Fruit fly (Drosophila melanogaster) whole organism, pupa: ENCODE data around the gene prage.

Source experiments
- CG32121 ChIP-seq: fragments of 200-800 bp; sonication (Bioruptor generic); IDR thresholded peaks from 2 replicates; pipeline ENCODE4 v1.3.6; 2022; ENCODE audit warnings: missing biosample characterization, missing genetic modification characterization
- CG34367 ChIP-seq: fragments of 200-800 bp; sonication (Bioruptor generic); optimal IDR thresholded peaks from 2 replicates; lab custom pipeline; 2018; ENCODE audit warnings: missing biosample characterization, mild to moderate bottlenecking, missing genetic modification characterization
- CG4496 ChIP-seq: fragments of 200-800 bp; sonication (Bioruptor generic); IDR thresholded peaks from 3 replicates; pipeline ENCODE4 v1.3.6; 2022; ENCODE audit warnings: missing biosample characterization, missing genetic modification characterization
- CG8159 ChIP-seq: fragments of 200-800 bp; sonication (Bioruptor generic); optimal IDR thresholded peaks from 3 replicates; lab custom pipeline; 2018; ENCODE audit warnings: missing biosample characterization, mild to moderate bottlenecking, missing genetic modification characterization, moderate library complexity
- CG9948 ChIP-seq: fragments of 200-800 bp; sonication (Bioruptor generic); optimal IDR thresholded peaks from 2 replicates; lab custom pipeline; 2018; ENCODE audit warnings: missing biosample characterization, mild to moderate bottlenecking, missing genetic modification characterization, moderate library complexity
- EcR ChIP-seq: fragments of 200-800 bp; sonication (Bioruptor generic); optimal IDR thresholded peaks from 3 replicates; lab custom pipeline; 2019; ENCODE audit warnings: missing biosample characterization, missing genetic modification characterization, mild to moderate bottlenecking, moderate library complexity, missing genetic modification reagents
- Ets98B ChIP-seq: fragments of 200-800 bp; sonication (Bioruptor generic); IDR thresholded peaks from 2 replicates; pipeline ENCODE4 v1.3.6; 2022; ENCODE audit warnings: missing biosample characterization, missing genetic modification characterization
- Pif1A ChIP-seq: fragments of 200-800 bp; sonication (Bioruptor generic); optimal IDR thresholded peaks from 3 replicates; lab custom pipeline; 2016; ENCODE audit warnings: missing biosample characterization, missing genetic modification characterization
- Snoo ChIP-seq: fragments of 200-800 bp; sonication (Bioruptor generic); optimal IDR thresholded peaks from 3 replicates; lab custom pipeline; 2017; ENCODE audit warnings: missing biosample characterization, mild to moderate bottlenecking, missing genetic modification characterization, inconsistent platforms
- fd96Ca ChIP-seq: fragments of 200-800 bp; sonication (Bioruptor generic); IDR thresholded peaks from 3 replicates; pipeline ENCODE4 v1.3.6; 2022; ENCODE audit warnings: missing biosample characterization, missing genetic modification characterization
- gl ChIP-seq: fragments of 200-800 bp; sonication (Bioruptor generic); optimal IDR thresholded peaks from 2 replicates; lab custom pipeline; 2018; ENCODE audit warnings: missing biosample characterization, mild to moderate bottlenecking, missing genetic modification characterization

dm6 chrX:1772626-1773025 lies 893 bp upstream of the prage start:
- TF ChIP-seq Pif1A (GFP tag; lab: Kevin White, UChicago) (no peak), Ets98B (GFP tag; lab: Robert Waterston, UW) (no peak), CG9948 (no peak), EcR (GFP tag; lab: Kevin White, UChicago) (peak; percentile 45), CG8159 (tag; lab: Kevin White, UChicago) (no peak), Snoo (tag; lab: Kevin White, UChicago) (no peak), CG32121 (GFP tag; lab: Robert Waterston, UW) (no peak), fd96Ca (GFP tag; lab: Robert Waterston, UW) (no peak), gl (no peak), CG4496 (peak; percentile 46; the same call in 1 of the 3 replicates), CG34367 (tag; lab: Kevin White, UChicago) (no peak)
